Fruit fly (Drosophila melanogaster): Measurements from ENCODE around the gene CstF50.

Gene CstF50

DNA sequence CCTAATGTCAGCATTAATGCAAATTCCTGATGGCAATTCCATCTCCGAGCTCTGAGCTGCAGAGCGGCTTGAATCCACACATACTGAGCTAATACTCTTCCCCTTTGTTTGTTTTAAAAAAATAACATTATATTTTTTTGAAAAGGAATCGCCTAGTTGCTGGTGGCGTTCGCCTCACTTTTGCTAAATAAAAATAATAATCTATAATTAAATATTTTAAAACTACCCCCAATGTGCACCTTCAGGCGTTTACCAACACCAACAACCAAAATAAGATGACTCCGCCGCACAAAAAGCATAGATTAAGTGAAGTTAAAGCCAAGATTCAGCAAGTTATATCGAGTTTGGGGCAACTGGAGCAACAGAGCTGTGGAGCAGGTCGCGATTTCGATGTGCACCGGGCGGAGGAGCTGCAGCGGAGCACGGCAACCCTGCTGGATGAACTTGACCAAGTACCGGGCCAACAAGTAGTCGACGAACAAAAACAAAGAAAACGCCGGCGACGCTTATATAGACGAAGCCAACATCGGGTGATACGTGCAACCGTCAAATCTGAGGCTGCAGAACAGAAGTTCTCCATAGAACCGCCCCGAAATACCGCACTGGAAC lies 7.4 kb upstream of the CstF50 start, which contains the start of gene CG1896 (continued):
- TF ChIP-seq CG11762 (GFP tag; optimal IDR thresholded peaks at IDR 0.05; ENCODE audit: insufficient read depth) (peak; percentile 46), CG11294 (GFP tag; IDR thresholded peaks at IDR 0.05) (0 out of 2 replicates have a peak, but pooled peaks have one; percentile 26), CG8319 (GFP tag; optimal IDR thresholded peaks at IDR 0.05) (peak; percentile 19), esn (GFP tag; optimal IDR thresholded peaks at IDR 0.05) (peak; percentile 80), salr (GFP tag; optimal IDR thresholded peaks at IDR 0.05) (peak in 1 of 2 experiments; percentile 67), CG8119 (GFP tag; IDR thresholded peaks at IDR 0.05) (peak; percentile 50; the same call in 1 of the 3 replicates), dac (GFP tag; optimal IDR thresholded peaks at IDR 0.05) (peak; percentile 19), CG34406 (GFP tag; optimal IDR thresholded peaks at IDR 0.05) (peak; percentile 74), CG6808 (GFP tag; optimal IDR thresholded peaks at IDR 0.05) (no peak), Smox (GFP tag; optimal IDR thresholded peaks at IDR 0.05) (peak; percentile 65), CG10631 (GFP tag; optimal IDR thresholded peaks at IDR 0.05) (peak; percentile 65), CG10669 (GFP tag; optimal IDR thresholded peaks at IDR 0.05) (peak; percentile 57), svp (GFP tag) (peak; percentile 60), CG6276 (GFP tag; optimal IDR thresholded peaks at IDR 0.05) (no peak), ss (GFP tag; optimal IDR thresholded peaks at IDR 0.05) (peak in 1 of 2 experiments; percentile 48), CG3032 (tag; optimal IDR thresholded peaks at IDR 0.05) (peak; percentile 40), OdsH (GFP tag; optimal IDR thresholded peaks at IDR 0.05) (peak; percentile 76), dsx (GFP tag; optimal IDR thresholded peaks at IDR 0.05; ENCODE audit: poor library complexity, severe bottlenecking) (peak; percentile 40), Eip78C (GFP tag) (peak; percentile 87)

DNA sequence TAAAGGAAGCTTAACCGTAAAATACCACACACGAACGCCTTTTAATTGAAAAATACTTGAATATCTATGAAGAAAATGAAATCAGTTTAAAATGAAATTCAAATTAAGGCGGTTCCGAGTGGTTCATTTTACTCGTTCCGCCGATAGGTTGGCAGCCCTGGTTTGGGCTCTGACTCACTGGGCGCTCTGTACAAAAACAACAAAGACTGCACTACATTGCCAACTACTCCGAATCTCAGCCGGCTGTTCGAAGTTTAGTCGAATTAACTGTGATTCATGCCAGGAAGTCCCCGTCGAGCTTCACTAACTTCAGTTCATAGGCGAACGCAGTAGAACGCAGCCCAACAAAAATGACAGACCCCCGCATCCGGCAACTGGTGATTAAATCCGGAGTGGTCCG lies 6.5 kb upstream of the CstF50 start, which contains the start of gene Tbca:
Gene Tbca (plus strand): TSS at position 212 of the 400 bp plus-strand sequence.
- no peak for TF ChIP-seq CG15336 (GFP tag; IDR thresholded peaks at IDR 0.05)
- TF ChIP-seq CG3919 (GFP tag; optimal IDR thresholded peaks at IDR 0.05) = peak; percentile 34
- TF ChIP-seq Sox14 (GFP tag; optimal IDR thresholded peaks at IDR 0.05) = peak; percentile 65
- peak; percentile 94 for TF ChIP-seq CG1621 (tag; optimal IDR thresholded peaks at IDR 0.05)
- no peak for TF ChIP-seq CG8119 (GFP tag; IDR thresholded peaks at IDR 0.05)
- TF ChIP-seq CG4318 (GFP tag; optimal IDR thresholded peaks at IDR 0.05) = no peak
- no peak for TF ChIP-seq svp (GFP tag)
- no peak for TF ChIP-seq esn (GFP tag; optimal IDR thresholded peaks at IDR 0.05)
- TF ChIP-seq CG3032 (tag; optimal IDR thresholded peaks at IDR 0.05) = peak; percentile 12
- no peak for TF ChIP-seq Ets96B (tag; optimal IDR thresholded peaks at IDR 0.05)
- TF ChIP-seq CG32006 (GFP tag; optimal IDR thresholded peaks at IDR 0.05) = no peak
- TF ChIP-seq Eip78C (GFP tag) = peak; percentile 33
- peak; percentile 46; the same call in 2 of the 3 replicates for TF ChIP-seq CG6163 (GFP tag; IDR thresholded peaks at IDR 0.05)
- TF ChIP-seq eg (GFP tag; IDR thresholded peaks at IDR 0.05) = 0 out of 3 replicates have a peak, but pooled peaks have one; percentile 5
- TF ChIP-seq CG6808 (GFP tag; optimal IDR thresholded peaks at IDR 0.05) = peak; percentile 36
- TF ChIP-seq CG10631 (GFP tag; optimal IDR thresholded peaks at IDR 0.05) = no peak

DNA sequence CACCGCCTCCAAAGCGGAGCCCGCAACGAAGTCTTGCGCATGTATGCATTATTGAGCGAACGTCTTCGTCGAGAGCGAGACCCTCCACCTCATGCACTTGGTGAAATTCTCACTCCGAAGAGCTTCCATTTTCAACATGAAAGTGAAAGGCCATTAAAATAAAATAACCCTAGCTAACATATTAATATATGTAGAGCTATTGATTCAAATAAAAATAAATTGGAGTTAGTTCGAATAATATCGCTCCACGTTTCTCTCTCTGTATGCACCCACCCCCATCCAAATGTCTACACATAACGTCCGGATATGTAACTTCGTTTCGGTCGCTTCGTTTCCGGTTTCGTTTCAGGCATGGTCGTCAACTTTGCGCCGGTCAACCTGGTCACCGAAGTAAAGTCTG lies 4.5 kb upstream of the CstF50 start:
- TF ChIP-seq CG6163 (GFP tag; IDR thresholded peaks at IDR 0.05) (peak; percentile 42; the same call in 1 of the 3 replicates), CG32006 (GFP tag; optimal IDR thresholded peaks at IDR 0.05) (no peak), topi (GFP tag; optimal IDR thresholded peaks at IDR 0.05) (no peak), CG31627 (GFP tag; optimal IDR thresholded peaks at IDR 0.05) (no peak), vri (GFP tag; optimal IDR thresholded peaks at IDR 0.05) (no peak), CG9139 (GFP tag; optimal IDR thresholded peaks at IDR 0.05) (no peak), fd85E (GFP tag; optimal IDR thresholded peaks at IDR 0.05) (no peak), svp (GFP tag) (no peak), Sox14 (GFP tag; optimal IDR thresholded peaks at IDR 0.05) (no peak), fd59A (GFP tag; optimal IDR thresholded peaks at IDR 0.05) (no peak), pdm3 (GFP tag; optimal IDR thresholded peaks at IDR 0.05) (peak; percentile 7), eg (GFP tag; IDR thresholded peaks at IDR 0.05) (peak; percentile 66; the same call in 2 of the 3 replicates), CG3032 (tag; optimal IDR thresholded peaks at IDR 0.05) (no peak), Gug (GFP tag; IDR thresholded peaks at IDR 0.05) (0 out of 2 replicates have a peak, but pooled peaks have one; percentile 31), CG3919 (GFP tag; optimal IDR thresholded peaks at IDR 0.05) (no peak), dsx (GFP tag; optimal IDR thresholded peaks at IDR 0.05; ENCODE audit: poor library complexity, severe bottlenecking) (peak; percentile 11), Hr39 (GFP tag; optimal IDR thresholded peaks at IDR 0.05) (no peak), CG6276 (GFP tag; optimal IDR thresholded peaks at IDR 0.05) (no peak), Sox15 (GFP tag; optimal IDR thresholded peaks at IDR 0.05) (no peak), Ets96B (tag; optimal IDR thresholded peaks at IDR 0.05) (peak; percentile 7), CG6792 (GFP tag; optimal IDR thresholded peaks at IDR 0.05) (no peak), Eip93F (GFP tag; optimal IDR thresholded peaks at IDR 0.05) (no peak), CG8632 (GFP tag; optimal IDR thresholded peaks at IDR 0.05) (no peak), net (GFP tag; optimal IDR thresholded peaks at IDR 0.05) (no peak), spab (GFP tag; optimal IDR thresholded peaks at IDR 0.05) (no peak), Ets21C (GFP tag; optimal IDR thresholded peaks at IDR 0.05) (no peak), CG16779 (tag; optimal IDR thresholded peaks at IDR 0.05) (no peak), esn (GFP tag; optimal IDR thresholded peaks at IDR 0.05) (peak; percentile 9)

All from whole organism, prepupa.